Worm (Caenorhabditis elegans): ENCODE data around the gene fbxb-52.
"Not testable (repeated sequence)": the region's sequence is repeated elsewhere in the genome, so short reads cannot be mapped to it uniquely, and the experiment has no call there.

The fbxb-52 gene

ce11 chrII:1550501-1550900 lies at the start of gene fbxb-52, which contains the start of gene fbxb-51:
Gene fbxb-52 (minus strand): TSS chrII:1550601.
Gene fbxb-51 (plus strand): TSS chrII:1550712.
- TF ChIP-seq unc-62 (GFP tag; optimal IDR thresholded peaks at IDR 0.05) = no peak

- no peak for TF ChIP-seq unc-62 (GFP tag; optimal IDR thresholded peaks at IDR 0.05)
These were observed 47.0 kb upstream of the fbxb-52 start, which contains the start of gene bath-46 for ce11 chrII:1597101-1598088. Gene bath-46 (plus strand): TSS chrII:1597906.

DNA sequence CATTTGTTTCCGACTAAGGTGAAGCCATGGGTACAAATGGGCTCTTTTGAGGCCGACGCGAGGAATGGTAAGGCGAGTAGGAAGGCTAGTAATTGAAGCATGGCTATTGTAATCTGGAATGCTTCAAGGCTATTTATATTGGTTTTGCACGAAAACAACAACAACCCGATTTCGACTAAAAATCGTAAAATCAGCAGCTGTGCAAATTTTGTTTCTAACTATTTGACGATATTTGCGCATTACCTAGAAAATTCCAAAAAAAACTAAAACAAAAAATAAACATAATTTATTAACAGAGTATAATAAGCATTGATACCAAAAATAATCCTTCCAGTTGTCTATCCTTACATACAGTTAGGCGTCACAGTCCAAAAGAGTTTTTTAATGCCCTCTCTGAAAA lies 44.7 kb upstream of the fbxb-52 start, which contains the start of gene clec-20:
Gene clec-20 (minus strand): TSS at position 101 of the 400 bp plus-strand sequence.
- TF ChIP-seq unc-62 (GFP tag; optimal IDR thresholded peaks at IDR 0.05) = no peak

DNA sequence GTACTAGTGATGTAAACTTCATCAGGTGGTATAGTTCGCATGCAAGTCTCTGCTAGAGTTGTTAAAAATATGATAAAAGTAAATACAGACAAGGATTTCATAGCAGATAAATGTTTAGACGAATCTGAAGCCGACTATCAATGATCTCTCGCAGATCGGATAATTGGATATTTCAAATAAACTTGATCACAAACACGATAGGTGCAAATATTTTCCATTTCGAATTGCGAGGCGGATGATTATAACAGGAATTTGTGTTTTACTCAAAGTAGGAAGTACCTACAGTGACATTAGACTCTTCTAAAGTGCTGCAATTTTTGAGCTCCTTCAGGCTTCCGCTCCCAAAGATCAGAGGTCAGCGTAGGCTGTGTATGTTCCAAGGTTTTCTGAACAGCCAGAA lies 39.4 kb upstream of the fbxb-52 start, which contains the start of gene T07H3.7:
Gene T07H3.7 (minus strand): TSS at position 101 of the 400 bp plus-strand sequence.
- no peak for TF ChIP-seq unc-62 (GFP tag; optimal IDR thresholded peaks at IDR 0.05)

DNA sequence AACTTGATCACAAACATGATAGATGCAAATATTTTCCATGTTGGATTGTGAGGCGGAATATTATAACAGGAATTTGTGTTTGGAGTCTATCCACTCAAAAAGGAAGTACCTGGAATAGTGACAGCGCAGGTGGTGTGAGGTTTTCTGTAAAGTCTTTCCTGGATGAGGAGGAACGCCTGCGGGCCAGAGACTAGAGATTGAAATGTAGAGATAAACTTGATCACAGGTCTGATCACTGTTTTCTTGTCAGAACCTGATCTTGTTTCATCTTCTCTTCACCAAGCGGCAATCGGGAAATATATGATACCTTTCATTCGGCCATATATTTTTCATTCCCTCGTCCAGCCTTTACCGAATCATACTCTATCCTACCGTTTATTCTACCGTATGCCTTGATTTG lies 35.9 kb upstream of the fbxb-52 start, which contains the start of gene T07H3.8:
Gene T07H3.8 (plus strand): TSS at position 301 of the 400 bp plus-strand sequence.
- no peak for TF ChIP-seq unc-62 (GFP tag; optimal IDR thresholded peaks at IDR 0.05)

DNA sequence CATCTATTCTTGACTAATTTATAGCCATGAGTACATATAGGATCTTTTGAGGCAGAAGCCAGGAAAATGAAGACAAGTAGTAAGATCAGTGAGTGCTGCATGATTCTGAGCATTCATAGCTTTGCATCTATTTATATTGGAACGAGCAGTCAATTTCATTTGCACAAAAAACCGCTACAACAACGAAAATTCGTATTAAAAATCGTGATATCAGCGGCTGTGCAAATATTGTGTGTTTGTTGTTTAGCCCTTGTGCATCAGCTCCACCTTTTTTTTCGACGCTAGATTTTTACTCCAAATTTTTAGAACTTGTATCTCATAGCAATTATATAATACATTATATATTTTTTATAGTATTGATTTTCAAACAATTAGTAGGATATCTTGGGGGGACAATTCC lies 33.7 kb upstream of the fbxb-52 start, which contains the start of gene clec-21:
Gene clec-21 (minus strand): TSS at position 101 of the 400 bp plus-strand sequence.
- TF ChIP-seq unc-62 (GFP tag; optimal IDR thresholded peaks at IDR 0.05) = no peak

DNA sequence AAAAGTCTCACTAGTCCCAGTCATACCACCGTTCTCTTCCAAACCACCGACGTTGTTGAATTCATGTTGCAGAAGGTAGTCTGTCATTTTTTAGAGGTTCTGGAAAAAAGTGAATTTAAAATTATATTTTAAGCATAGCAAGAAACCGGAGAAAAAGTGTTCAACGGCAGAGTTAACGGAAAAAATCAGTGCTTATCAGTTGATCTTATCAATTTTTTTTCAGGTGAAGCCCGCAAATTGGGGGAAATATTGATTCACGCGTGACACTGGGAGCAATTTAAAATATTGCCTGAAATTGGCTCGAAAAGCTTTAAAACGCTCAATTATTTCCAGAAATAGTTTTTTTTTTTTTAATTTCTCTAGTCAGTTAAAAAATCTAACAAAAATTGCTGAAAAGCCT lies 29.5 kb upstream of the fbxb-52 start, which contains the start of gene math-38:
Gene math-38 (minus strand): TSS at position 101 of the 400 bp plus-strand sequence.
- TF ChIP-seq unc-62 (GFP tag; optimal IDR thresholded peaks at IDR 0.05) = no peak

ce11 chrII:1576772-1577171 lies 26.4 kb upstream of the fbxb-52 start:
- TF ChIP-seq unc-62 (GFP tag; optimal IDR thresholded peaks at IDR 0.05) = no peak

DNA sequence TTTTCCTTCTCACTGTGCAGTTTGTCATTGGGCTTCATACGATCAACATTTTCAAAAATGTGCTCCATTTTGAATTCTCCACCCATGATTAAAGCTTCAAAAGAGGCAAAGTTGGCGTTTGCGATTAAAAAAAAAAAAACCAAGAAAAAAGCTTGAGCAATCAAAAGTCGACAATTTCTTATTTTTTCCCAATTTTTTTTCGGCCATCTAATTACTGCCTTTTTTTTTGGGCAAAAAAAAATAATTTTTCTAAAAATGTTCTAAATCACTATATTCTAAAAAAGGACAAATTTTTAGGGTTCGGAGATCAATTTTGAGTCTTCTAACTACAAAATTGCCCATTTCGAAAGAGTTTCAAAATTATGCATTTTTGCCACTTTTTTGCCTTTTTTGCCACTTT lies 25.6 kb upstream of the fbxb-52 start, which contains the start of gene K05F6.10:
Gene K05F6.10 (minus strand): TSS at position 101 of the 400 bp plus-strand sequence.
- TF ChIP-seq unc-62 (GFP tag; optimal IDR thresholded peaks at IDR 0.05) = no peak

DNA sequence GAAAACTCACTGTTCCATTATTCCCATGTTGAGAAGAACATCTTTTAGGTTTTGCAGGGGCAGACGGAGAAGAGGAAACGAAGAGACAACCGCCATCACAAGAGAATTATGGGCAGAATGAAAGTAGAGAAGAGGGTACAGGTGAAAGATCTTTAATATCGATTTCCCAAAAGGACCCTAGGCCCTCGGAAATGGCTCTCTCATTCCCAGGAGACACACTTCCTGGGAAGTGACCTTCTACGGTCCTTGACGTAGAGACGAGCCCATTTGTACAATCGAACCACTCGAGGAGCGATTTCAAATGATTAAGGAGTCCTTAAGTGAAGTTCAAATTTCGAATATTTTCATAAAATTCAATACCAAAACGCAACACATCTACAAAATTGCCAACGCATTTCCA lies 20.6 kb upstream of the fbxb-52 start, which contains the start of gene fbxb-46:
Gene fbxb-46 (minus strand): TSS at position 101 of the 400 bp plus-strand sequence.
- TF ChIP-seq unc-62 (GFP tag; optimal IDR thresholded peaks at IDR 0.05) = no peak

- TF ChIP-seq unc-62 (GFP tag; optimal IDR thresholded peaks at IDR 0.05) = no peak
These were observed 17.8 kb upstream of the fbxb-52 start, which contains the start of gene fbxb-49 for ce11 chrII:1568214-1568613. Gene fbxb-49 (plus strand): TSS chrII:1568514.

- TF ChIP-seq unc-62 (GFP tag; optimal IDR thresholded peaks at IDR 0.05) = no peak
These were observed 17.2 kb upstream of the fbxb-52 start, which contains the start of gene K05F6.8 for ce11 chrII:1567646-1568045. Gene K05F6.8 (minus strand): TSS chrII:1567746.

ce11 chrII:1561863-1562262 lies 11.5 kb upstream of the fbxb-52 start, which contains the start of gene K05F6.14:
Gene K05F6.14 (plus strand): TSS chrII:1562163.
- no peak for TF ChIP-seq unc-62 (GFP tag; optimal IDR thresholded peaks at IDR 0.05)

DNA sequence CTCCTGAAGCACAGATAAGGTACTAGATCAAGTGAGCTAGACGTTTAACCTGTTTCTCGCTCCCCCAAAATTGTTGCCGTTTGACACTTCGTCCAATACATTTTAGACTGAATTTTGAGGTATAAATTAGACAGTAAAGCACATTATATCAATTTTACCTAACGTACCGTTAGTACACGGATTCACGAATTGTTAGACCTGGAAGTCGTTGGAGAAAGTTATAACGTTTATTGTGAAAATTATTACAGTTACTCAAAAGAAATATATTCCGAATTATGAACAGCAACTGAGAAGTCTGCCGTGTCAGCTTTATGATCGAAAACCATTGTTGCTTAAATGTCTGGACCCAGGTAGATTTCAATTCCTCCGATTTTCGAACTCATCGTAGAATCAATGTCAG lies 10.4 kb upstream of the fbxb-52 start:
- TF ChIP-seq unc-62 (GFP tag; optimal IDR thresholded peaks at IDR 0.05) = no peak

DNA sequence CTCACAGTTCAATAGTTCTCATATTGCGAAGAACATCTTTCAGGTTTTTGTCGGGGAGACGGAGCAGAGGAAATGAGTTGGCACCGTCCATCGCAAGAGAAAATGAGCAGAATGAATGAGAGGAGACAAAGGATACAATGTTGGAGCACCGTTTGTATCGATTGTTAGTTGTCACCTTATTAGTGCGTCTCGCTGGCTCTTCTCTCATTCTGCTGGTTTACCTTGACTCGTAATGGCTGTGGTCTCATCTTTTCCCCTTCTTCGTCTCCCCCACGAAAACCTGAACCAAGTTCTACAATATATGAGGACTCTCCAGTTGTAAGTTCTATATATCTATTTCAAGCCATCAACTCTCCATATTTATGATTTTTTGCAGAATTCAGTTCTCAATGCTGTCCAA lies 5.8 kb upstream of the fbxb-52 start, which contains the start of the genes fbxb-54 and fbxb-50:
Gene fbxb-54 (minus strand): TSS at position 101 of the 400 bp plus-strand sequence.
Gene fbxb-50 (plus strand): TSS at position 227 of the 400 bp plus-strand sequence.
- not testable (repeated sequence) for TF ChIP-seq unc-62 (GFP tag; optimal IDR thresholded peaks at IDR 0.05)

ce11 chrII:1545625-1546024 lies 4.8 kb downstream of the fbxb-52 start, which contains the start of gene K05F6.12:
Gene K05F6.12 (plus strand): TSS chrII:1545925.
- no peak for TF ChIP-seq unc-62 (GFP tag; optimal IDR thresholded peaks at IDR 0.05)

Measured in whole organism, dauer.